Worm (Caenorhabditis elegans) whole organism, L4 larva: ENCODE results near the gene C03F11.4.

Experiments used
- D1046.2 ChIP-seq: fragments of 200-800 bp; sonication (Bioruptor generic); IDR thresholded peaks from 2 replicates; pipeline ENCODE4 v1.3.6; 2022; ENCODE audit warnings: missing genetic modification characterization, missing compliant biosample characterization
- F37D6.2 ChIP-seq: sonication (generic microtip); optimal IDR thresholded peaks from 2 replicates; lab custom pipeline; 2016; ENCODE audit warnings: mild to moderate bottlenecking, missing genetic modification characterization, missing compliant biosample characterization
- F44E2.7 ChIP-seq: fragments of 200-800 bp; sonication (Bioruptor generic); IDR thresholded peaks from 2 replicates; pipeline ENCODE4 v2.1.2; 2022; ENCODE audit warnings: missing genetic modification characterization, missing compliant biosample characterization
- F49E8.2 ChIP-seq: sonication (generic microtip); optimal IDR thresholded peaks from 2 replicates; lab custom pipeline; 2016; ENCODE audit warnings: missing compliant biosample characterization, mild to moderate bottlenecking, missing genetic modification characterization, borderline replicate concordance
- Y48G9A.11 ChIP-seq: fragments of 200-800 bp; sonication (Bioruptor generic); IDR thresholded peaks from 2 replicates; pipeline ENCODE4 v1.3.6; 2022; ENCODE audit warnings: missing genetic modification reagents, missing genetic modification characterization, missing compliant biosample characterization
- ama-1 ChIP-seq: fragments of 150-350 bp; optimal IDR thresholded peaks from 2 replicates; lab custom pipeline; 2014; ENCODE audit warnings: inconsistent platforms, mixed read lengths
- arid-1 ChIP-seq: fragments of 200-800 bp; sonication (Bioruptor generic); conservative IDR thresholded peaks from 2 replicates; pipeline ENCODE4 v1.3.6; 2022; ENCODE audit warnings: missing genetic modification reagents, missing genetic modification characterization, missing compliant biosample characterization
- ceh-82 ChIP-seq: sonication (generic microtip); optimal IDR thresholded peaks from 2 replicates; lab custom pipeline; 2017; ENCODE audit warnings: missing biosample characterization, missing genetic modification characterization
- ctbp-1 ChIP-seq: fragments of 200-800 bp; sonication (Bioruptor generic); IDR thresholded peaks from 2 replicates; pipeline ENCODE4 v1.3.6; 2022; ENCODE audit warnings: missing genetic modification reagents, missing genetic modification characterization, missing compliant biosample characterization
- daf-12 ChIP-seq: fragments of 150-350 bp; optimal IDR thresholded peaks from 2 replicates; lab custom pipeline; 2014; ENCODE audit warnings: missing biosample characterization, missing genetic modification reagents, missing genetic modification characterization
- daf-16 ChIP-seq, 3 experiments: sonication (generic microtip); optimal IDR thresholded peaks; 2 replicates each; lab custom pipeline; 2016 to 2017; ENCODE audit warnings: missing genetic modification characterization in 3 of 3, missing genetic modification reagents in 3 of 3, mild to moderate bottlenecking in 2 of 3, missing compliant biosample characterization in 2 of 3, missing biosample characterization in 1 of 3, moderate library complexity in 1 of 3
- dmd-6 ChIP-seq: fragments of 200-800 bp; sonication (Bioruptor generic); IDR thresholded peaks from 2 replicates; pipeline ENCODE4 v1.3.6; 2022; ENCODE audit warnings: missing genetic modification reagents, missing genetic modification characterization, missing compliant biosample characterization
- dmd-8 ChIP-seq: fragments of 200-800 bp; sonication (Bioruptor generic); IDR thresholded peaks from 2 replicates; pipeline ENCODE4 v1.3.6; 2022; ENCODE audit warnings: missing genetic modification characterization, missing compliant biosample characterization
- dpl-1 ChIP-seq: fragments of 150-350 bp; optimal IDR thresholded peaks from 2 replicates; lab custom pipeline; 2014; ENCODE audit warnings: missing biosample characterization, missing genetic modification reagents, missing genetic modification characterization
- duxl-1 ChIP-seq: sonication (generic microtip); optimal IDR thresholded peaks from 2 replicates; lab custom pipeline; 2016; ENCODE audit warnings: mild to moderate bottlenecking, missing genetic modification characterization, moderate library complexity, missing compliant biosample characterization; ENCODE audit not compliant: poor library complexity
- dve-1 ChIP-seq: sonication (generic microtip); optimal IDR thresholded peaks from 2 replicates; lab custom pipeline; 2017; ENCODE audit warnings: antibody characterized with exemption, mild to moderate bottlenecking, missing genetic modification characterization, missing compliant biosample characterization; ENCODE audit not compliant: insufficient read depth
- egl-43 ChIP-seq: fragments of 200-800 bp; sonication (Bioruptor generic); IDR thresholded peaks from 2 replicates; pipeline ENCODE4 v1.3.6; 2022; ENCODE audit warnings: missing genetic modification reagents, missing genetic modification characterization, missing compliant biosample characterization
- fos-1 ChIP-seq: fragments of 150-350 bp; optimal IDR thresholded peaks from 2 replicates; lab custom pipeline; 2014; ENCODE audit warnings: missing biosample characterization, missing genetic modification characterization
- hlh-11 ChIP-seq: fragments of 200-800 bp; sonication (Bioruptor generic); optimal IDR thresholded peaks from 2 replicates; lab custom pipeline; 2018; ENCODE audit warnings: mild to moderate bottlenecking, missing genetic modification characterization, missing compliant biosample characterization
- hlh-30 ChIP-seq: sonication (generic microtip); optimal IDR thresholded peaks from 2 replicates; lab custom pipeline; 2017; ENCODE audit warnings: antibody characterized with exemption, mild to moderate bottlenecking, missing genetic modification characterization, missing compliant biosample characterization; ENCODE audit not compliant: insufficient read depth
- hmg-1.1 ChIP-seq: fragments of 200-800 bp; sonication (Bioruptor generic); IDR thresholded peaks from 2 replicates; pipeline ENCODE4 v1.3.6; 2022; ENCODE audit warnings: missing genetic modification reagents, missing genetic modification characterization, missing compliant biosample characterization
- lin-29 ChIP-seq: fragments of 200-800 bp; sonication (Bioruptor generic); IDR thresholded peaks from 2 replicates; pipeline ENCODE4 v1.3.6; 2022; ENCODE audit warnings: missing genetic modification reagents, missing genetic modification characterization, missing compliant biosample characterization
- lin-38 ChIP-seq: fragments of 200-800 bp; sonication (Bioruptor generic); IDR thresholded peaks from 2 replicates; pipeline ENCODE4 v1.3.6; 2022; ENCODE audit warnings: missing genetic modification reagents, missing genetic modification characterization, missing compliant biosample characterization
- lin-39 ChIP-seq: fragments of 150-350 bp; optimal IDR thresholded peaks from 2 replicates; lab custom pipeline; 2014; ENCODE audit warnings: missing biosample characterization, missing genetic modification reagents, missing genetic modification characterization
- lir-3 ChIP-seq: sonication (generic microtip); optimal IDR thresholded peaks from 2 replicates; lab custom pipeline; 2016; ENCODE audit warnings: mild to moderate bottlenecking, missing genetic modification characterization, missing compliant biosample characterization
- mdl-1 ChIP-seq, 2 experiments: fragments of 150-350 bp in 1 of 2; sonication (generic microtip) in 1 of 2; optimal IDR thresholded peaks; 2 replicates each; lab custom pipeline; 2014 to 2017; ENCODE audit warnings: missing biosample characterization in 2 of 2, missing genetic modification characterization in 2 of 2
- mep-1 ChIP-seq: fragments of 150-350 bp; sonication (generic microtip); optimal IDR thresholded peaks from 3 replicates; lab custom pipeline; 2014; ENCODE audit warnings: missing biosample characterization, missing genetic modification characterization
- mes-2 ChIP-seq: sonication (generic microtip); optimal IDR thresholded peaks from 2 replicates; lab custom pipeline; 2016; ENCODE audit warnings: missing genotype, mild to moderate bottlenecking, missing genetic modification characterization, missing compliant biosample characterization; ENCODE audit not compliant: poor library complexity, severe bottlenecking
- mxl-2 ChIP-seq: fragments of 200-800 bp; sonication (Bioruptor generic); conservative IDR thresholded peaks from 2 replicates; pipeline ENCODE4 v1.3.6; 2022; ENCODE audit warnings: missing genetic modification reagents, missing genetic modification characterization, missing compliant biosample characterization
- mxl-3 ChIP-seq: fragments of 200-800 bp; sonication (Bioruptor generic); optimal IDR thresholded peaks from 2 replicates; lab custom pipeline; 2018; ENCODE audit warnings: mild to moderate bottlenecking, missing genetic modification characterization, missing compliant biosample characterization
- nhr-10 ChIP-seq: fragments of 150-350 bp; optimal IDR thresholded peaks from 2 replicates; lab custom pipeline; 2014; ENCODE audit warnings: missing biosample characterization, missing genetic modification characterization
- nhr-11 ChIP-seq: fragments of 150-350 bp; optimal IDR thresholded peaks from 2 replicates; lab custom pipeline; 2014; ENCODE audit warnings: missing biosample characterization, missing genetic modification characterization
- nhr-111 ChIP-seq: fragments of 200-800 bp; sonication (Bioruptor generic); optimal IDR thresholded peaks from 2 replicates; lab custom pipeline; 2018; ENCODE audit warnings: mild to moderate bottlenecking, missing genetic modification characterization, missing compliant biosample characterization
- nhr-237 ChIP-seq: sonication (generic microtip); optimal IDR thresholded peaks from 2 replicates; lab custom pipeline; 2017; ENCODE audit warnings: missing biosample characterization, missing genetic modification characterization
- nhr-28 ChIP-seq: fragments of 150-350 bp; optimal IDR thresholded peaks from 2 replicates; lab custom pipeline; 2014; ENCODE audit warnings: missing biosample characterization, missing genetic modification characterization
- nhr-41 ChIP-seq: fragments of 200-800 bp; sonication (Bioruptor generic); IDR thresholded peaks from 2 replicates; pipeline ENCODE4 v1.3.6; 2022; ENCODE audit warnings: missing genetic modification reagents, missing genetic modification characterization, missing compliant biosample characterization
- nhr-48 ChIP-seq: sonication (generic microtip); optimal IDR thresholded peaks from 2 replicates; lab custom pipeline; 2016; ENCODE audit warnings: mild to moderate bottlenecking, missing genetic modification characterization, missing compliant biosample characterization
- nhr-76 ChIP-seq: fragments of 150-350 bp; optimal IDR thresholded peaks from 2 replicates; lab custom pipeline; 2014; ENCODE audit warnings: missing biosample characterization, missing genetic modification characterization
- nhr-77 ChIP-seq: fragments of 150-350 bp; optimal IDR thresholded peaks from 2 replicates; lab custom pipeline; 2014; ENCODE audit warnings: missing biosample characterization, missing genetic modification characterization
- php-3 ChIP-seq: fragments of 200-800 bp; sonication (Bioruptor generic); IDR thresholded peaks from 2 replicates; pipeline ENCODE4 v1.3.6; 2022; ENCODE audit warnings: missing genetic modification reagents, missing genetic modification characterization, missing compliant biosample characterization
- pqm-1 ChIP-seq: sonication (generic microtip); optimal IDR thresholded peaks from 2 replicates; lab custom pipeline; 2017; ENCODE audit warnings: missing biosample characterization, missing genetic modification characterization
- spr-3 ChIP-seq: fragments of 200-800 bp; sonication (Bioruptor generic); optimal IDR thresholded peaks from 2 replicates; lab custom pipeline; 2018; ENCODE audit warnings: mild to moderate bottlenecking, missing genetic modification characterization, missing compliant biosample characterization
- tag-97 ChIP-seq: fragments of 200-800 bp; sonication (Bioruptor generic); IDR thresholded peaks from 2 replicates; pipeline ENCODE4 v1.3.6; 2022; ENCODE audit warnings: missing genetic modification characterization, missing compliant biosample characterization
- unc-130 ChIP-seq: sonication (generic microtip); optimal IDR thresholded peaks from 2 replicates; lab custom pipeline; 2016; ENCODE audit warnings: missing genetic modification reagents, missing genetic modification characterization, missing compliant biosample characterization
- unc-39 ChIP-seq: sonication (generic microtip); optimal IDR thresholded peaks from 2 replicates; lab custom pipeline; 2017; ENCODE audit warnings: missing biosample characterization, missing genetic modification characterization
- vab-7 ChIP-seq: fragments of 200-800 bp; sonication (Bioruptor generic); IDR thresholded peaks from 2 replicates; pipeline ENCODE4 v1.3.6; 2022; ENCODE audit warnings: missing genetic modification reagents, missing genetic modification characterization, missing compliant biosample characterization
- zfp-2 ChIP-seq: sonication (generic microtip); optimal IDR thresholded peaks from 2 replicates; lab custom pipeline; 2016; ENCODE audit warnings: mild to moderate bottlenecking, missing genetic modification characterization, missing compliant biosample characterization
- zfp-3 ChIP-seq: fragments of 200-800 bp; sonication (Bioruptor generic); conservative IDR thresholded peaks from 2 replicates; pipeline ENCODE4 v1.3.6; 2022; ENCODE audit warnings: missing genetic modification reagents, missing genetic modification characterization, missing compliant biosample characterization
- zip-2 ChIP-seq: fragments of 150-350 bp; optimal IDR thresholded peaks from 2 replicates; lab custom pipeline; 2014; ENCODE audit warnings: missing biosample characterization, missing genetic modification characterization

C03F11.4 gene

ce11 chrX:5407271-5407670 lies 1.0 kb upstream of the C03F11.4 start (continued):
- peak; percentile 61 for TF ChIP-seq nhr-111 (GFP tag; lab: Kevin White, UChicago)
- no peak for TF ChIP-seq nhr-76 (tag; lab: Kevin White, UChicago)
- TF ChIP-seq vab-7 (GFP tag; lab: Robert Waterston, UW) = peak; percentile 63
- 0 out of 2 replicates have a peak, but pooled peaks have one; percentile 41 for TF ChIP-seq ctbp-1 (GFP tag; lab: Robert Waterston, UW)
- no peak for TF ChIP-seq nhr-237 (tag; lab: Kevin White, UChicago)
- TF ChIP-seq mdl-1 (tag; optimal IDR thresholded peaks at IDR 0.05; lab: Kevin White, UChicago) = no peak
- TF ChIP-seq nhr-11 (tag; lab: Kevin White, UChicago) = no peak
- TF ChIP-seq dpl-1 = no peak
- peak; percentile 73 for TF ChIP-seq arid-1 (GFP tag; lab: Robert Waterston, UW)
- no peak for TF ChIP-seq ceh-82 (tag; lab: Kevin White, UChicago)
- TF ChIP-seq dmd-8 (GFP tag; lab: Robert Waterston, UW) = peak; percentile 63; the same call in 1 of the 2 replicates
- peak; percentile 59; the same call in 1 of the 2 replicates for TF ChIP-seq D1046.2 (GFP tag; lab: Robert Waterston, UW)
- no peak for TF ChIP-seq daf-12 (tag; lab: Kevin White, UChicago)
- TF ChIP-seq ama-1 = no peak
- TF ChIP-seq tag-97 (GFP tag; lab: Robert Waterston, UW) = no peak
- no peak for TF ChIP-seq lin-38 (GFP tag; lab: Robert Waterston, UW)
- peak; percentile 52 for TF ChIP-seq spr-3
- peak; percentile 67; the same call in 1 of the 2 replicates for TF ChIP-seq nhr-41 (GFP tag; lab: Robert Waterston, UW)
- TF ChIP-seq nhr-77 (tag; lab: Kevin White, UChicago) = no peak
- TF ChIP-seq fos-1 = no peak
- TF ChIP-seq lin-29 (GFP tag; lab: Robert Waterston, UW) = no peak
- TF ChIP-seq pqm-1 (tag; lab: Kevin White, UChicago) = no peak
- TF ChIP-seq nhr-10 (tag; lab: Kevin White, UChicago) = no peak
- TF ChIP-seq mxl-2 (GFP tag; lab: Robert Waterston, UW) = no peak
- no peak for TF ChIP-seq lin-39 (tag; lab: Kevin White, UChicago)
- 0 out of 2 replicates have a peak, but pooled peaks have one; percentile 56 for TF ChIP-seq zfp-3 (GFP tag; lab: Robert Waterston, UW)
- TF ChIP-seq, all 104 proteins: peak for 37

DNA sequence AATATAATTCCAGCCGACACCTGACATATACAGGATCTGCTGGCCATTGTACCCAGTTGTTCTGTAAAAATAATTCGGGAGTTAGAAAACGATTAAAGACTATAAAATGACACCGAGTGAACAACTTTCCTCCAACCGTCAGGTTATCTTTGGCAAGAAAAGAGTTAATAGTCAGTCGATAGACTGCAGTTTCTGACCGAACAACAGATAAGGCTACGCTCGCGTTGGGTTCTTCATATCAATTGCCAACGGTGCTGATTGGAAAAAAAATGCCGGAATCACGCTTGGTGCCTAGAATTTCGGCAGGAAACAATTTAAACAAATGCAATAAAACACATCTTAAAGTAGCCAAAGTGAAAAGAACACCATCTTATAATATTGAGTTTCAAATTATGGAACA lies 5.7 kb downstream of the C03F11.4 start, which contains the start of gene scav-1:
Gene scav-1, minus strand, starts transcription at position 61 of the 400 bp plus-strand sequence.
- TF ChIP-seq nhr-28 (peak; percentile 89), F44E2.7 (GFP tag; lab: Robert Waterston, UW) (no peak), lin-39 (tag; lab: Kevin White, UChicago) (no peak), egl-43 (GFP tag; lab: Robert Waterston, UW) (no peak), zfp-2 (tag; lab: Kevin White, UChicago) (no peak), ceh-82 (tag; lab: Kevin White, UChicago) (no peak), unc-130 (GFP tag; lab: Kevin White, UChicago) (no peak), nhr-77 (tag; lab: Kevin White, UChicago) (peak; percentile 69), php-3 (GFP tag; lab: Robert Waterston, UW) (0 out of 2 replicates have a peak, but pooled peaks have one; percentile 41), mep-1 (no peak), hlh-30 (tag; lab: Kevin White, UChicago) (peak; percentile 2), hlh-11 (tag; lab: Kevin White, UChicago) (peak; percentile 71), F37D6.2 (tag; lab: Kevin White, UChicago) (no peak), lir-3 (no peak), zip-2 (tag; lab: Kevin White, UChicago) (no peak), dve-1 (tag; lab: Kevin White, UChicago) (peak; percentile 32), duxl-1 (tag; lab: Kevin White, UChicago) (no peak), unc-39 (tag; lab: Kevin White, UChicago) (no peak), Y48G9A.11 (GFP tag; lab: Robert Waterston, UW) (no peak), mes-2 (tag; lab: Kevin White, UChicago) (peak; percentile 13), hmg-1.1 (GFP tag; lab: Robert Waterston, UW) (no peak), daf-16 (GFP tag; optimal IDR thresholded peaks at IDR 0.05; lab: Kevin White, UChicago) (no peak), daf-16 (tag; optimal IDR thresholded peaks at IDR 0.05; lab: Kevin White, UChicago) (peak; percentile 81), mxl-3 (GFP tag; lab: Kevin White, UChicago) (peak; percentile 25), dmd-6 (GFP tag; lab: Robert Waterston, UW) (peak; percentile 82), nhr-10 (tag; lab: Kevin White, UChicago) (no peak), pqm-1 (tag; lab: Kevin White, UChicago) (peak; percentile 97), F49E8.2 (no peak), nhr-48 (tag; lab: Kevin White, UChicago) (no peak), lin-38 (GFP tag; lab: Robert Waterston, UW) (no peak), tag-97 (GFP tag; lab: Robert Waterston, UW) (no peak)
